Fruit fly (Drosophila melanogaster) whole organism, embryonic: ENCODE measurements around the gene Gr98c.

ENCODE experiments used
- Aef1 ChIP-seq: fragments of 200-800 bp; sonication (Bioruptor generic); IDR thresholded peaks from 3 replicates; pipeline ENCODE4 v1.3.6; 2022; ENCODE audit warnings: missing biosample characterization, missing genetic modification characterization
- Atf3 ChIP-seq: fragments of 200-800 bp; sonication (Bioruptor generic); optimal IDR thresholded peaks from 3 replicates; lab custom pipeline; 2016; ENCODE audit warnings: missing biosample characterization, missing genetic modification characterization
- CG1024 ChIP-seq: fragments of 200-800 bp; sonication (Bioruptor generic); IDR thresholded peaks from 2 replicates; pipeline ENCODE4 v1.3.6; 2022; ENCODE audit warnings: missing biosample characterization, missing genetic modification characterization
- CG14441 ChIP-seq: fragments of 200-800 bp; sonication (Bioruptor generic); IDR thresholded peaks from 2 replicates; pipeline ENCODE4 v1.3.6; 2022; ENCODE audit warnings: missing biosample characterization, missing genetic modification characterization
- CG15601 ChIP-seq: fragments of 200-800 bp; sonication (Bioruptor generic); optimal IDR thresholded peaks from 3 replicates; lab custom pipeline; 2019; ENCODE audit warnings: missing biosample characterization, mild to moderate bottlenecking, missing genetic modification characterization, moderate library complexity
- CG1647 ChIP-seq: fragments of 200-800 bp; sonication (Bioruptor generic); optimal IDR thresholded peaks from 3 replicates; lab custom pipeline; 2016; ENCODE audit warnings: missing biosample characterization, missing genetic modification characterization
- CG16779 ChIP-seq: fragments of 200-800 bp; sonication (Bioruptor generic); IDR thresholded peaks from 2 replicates; pipeline ENCODE4 v1.3.6; 2022; ENCODE audit warnings: missing biosample characterization, missing genetic modification characterization
- CG2120 ChIP-seq: fragments of 200-800 bp; sonication (Bioruptor generic); optimal IDR thresholded peaks from 3 replicates; lab custom pipeline; 2016; ENCODE audit warnings: missing biosample characterization, missing genetic modification characterization
- CG32767 ChIP-seq: fragments of 200-800 bp; sonication (Bioruptor generic); IDR thresholded peaks from 2 replicates; pipeline ENCODE4 v1.3.6; 2022; ENCODE audit warnings: missing biosample characterization, missing genetic modification characterization
- CG4730 ChIP-seq: fragments of 200-800 bp; sonication (Bioruptor generic); IDR thresholded peaks from 2 replicates; pipeline ENCODE4 v1.3.6; 2022; ENCODE audit warnings: missing biosample characterization, missing genetic modification characterization
- CG6689 ChIP-seq: fragments of 200-800 bp; sonication (Bioruptor generic); IDR thresholded peaks from 2 replicates; pipeline ENCODE4 v1.3.6; 2022; ENCODE audit warnings: missing biosample characterization, missing genetic modification characterization
- CG8478 ChIP-seq: fragments of >200 bp; optimal IDR thresholded peaks from 2 replicates; lab custom pipeline; 2018
- E2f1 ChIP-seq: fragments of 200-800 bp; sonication (Bioruptor generic); IDR thresholded peaks from 2 replicates; pipeline ENCODE4 v1.3.6; 2022; ENCODE audit warnings: missing biosample characterization, missing genetic modification characterization
- Ets65A ChIP-seq: fragments of 200-800 bp; sonication (Bioruptor generic); peaks from one replicate; lab custom pipeline; 2016; ENCODE audit warnings: missing biosample characterization, missing genetic modification characterization
- Fer1 ChIP-seq: fragments of 200-800 bp; sonication (Bioruptor generic); optimal IDR thresholded peaks from 2 replicates; lab custom pipeline; 2017; ENCODE audit warnings: missing biosample characterization, mild to moderate bottlenecking, missing genetic modification characterization
- HmgZ ChIP-seq: fragments of 200-800 bp; sonication (Bioruptor generic); optimal IDR thresholded peaks from 2 replicates; lab custom pipeline; 2018; ENCODE audit warnings: missing biosample characterization, mild to moderate bottlenecking, missing genetic modification characterization
- Hr39 ChIP-seq: fragments of >200 bp; optimal IDR thresholded peaks from 2 replicates; lab custom pipeline; 2017
- Med ChIP-seq: fragments of 200-800 bp; sonication (Bioruptor generic); peaks from one replicate; lab custom pipeline; 2016; ENCODE audit warnings: missing biosample characterization, missing genetic modification characterization, mild to moderate bottlenecking, inconsistent platforms, moderate library complexity
- Meics ChIP-seq: fragments of 200-800 bp; sonication (Bioruptor generic); optimal IDR thresholded peaks from 2 replicates; lab custom pipeline; 2017; ENCODE audit warnings: missing biosample characterization, mild to moderate bottlenecking, missing genetic modification characterization
- NK7.1 ChIP-seq: fragments of 200-800 bp; sonication (Bioruptor generic); optimal IDR thresholded peaks from 3 replicates; lab custom pipeline; 2016; ENCODE audit warnings: missing biosample characterization, missing genetic modification characterization
- Nf-YB ChIP-seq: fragments of 200-800 bp; sonication (Bioruptor generic); optimal IDR thresholded peaks from 3 replicates; lab custom pipeline; 2019; ENCODE audit warnings: missing biosample characterization, mild to moderate bottlenecking, missing genetic modification characterization, moderate library complexity
- Oaz ChIP-seq: fragments of 200-800 bp; sonication (Bioruptor generic); IDR thresholded peaks from 2 replicates; pipeline ENCODE4 v1.3.6; 2022; ENCODE audit warnings: missing biosample characterization, missing genetic modification characterization
- PHDP ChIP-seq: fragments of 200-800 bp; sonication (Bioruptor generic); optimal IDR thresholded peaks from 3 replicates; lab custom pipeline; 2018; ENCODE audit warnings: missing biosample characterization, mild to moderate bottlenecking, missing genetic modification characterization, moderate library complexity
- Poxn ChIP-seq: fragments of 200-800 bp; sonication (Bioruptor generic); IDR thresholded peaks from 2 replicates; pipeline ENCODE4 v1.3.6; 2022; ENCODE audit warnings: missing biosample characterization, missing genetic modification characterization
- amos ChIP-seq: fragments of 200-800 bp; sonication (Bioruptor generic); IDR thresholded peaks from 2 replicates; pipeline ENCODE4 v1.3.6; 2022; ENCODE audit warnings: missing biosample characterization, missing genetic modification characterization; ENCODE audit not compliant: partially characterized antibody
- az2 ChIP-seq: fragments of 200-800 bp; sonication (Bioruptor generic); optimal IDR thresholded peaks from 3 replicates; lab custom pipeline; 2016; ENCODE audit warnings: missing biosample characterization, missing genetic modification characterization
- bbx ChIP-seq: fragments of 200-800 bp; sonication (Bioruptor generic); IDR thresholded peaks from 2 replicates; pipeline ENCODE4 v1.3.6; 2022; ENCODE audit warnings: missing biosample characterization, missing genetic modification characterization; ENCODE audit not compliant: partially characterized antibody
- bcd ChIP-seq: fragments of 200-800 bp; sonication (Bioruptor generic); optimal IDR thresholded peaks from 2 replicates; lab custom pipeline; 2017; ENCODE audit warnings: missing biosample characterization, mild to moderate bottlenecking, missing genetic modification characterization
- ci ChIP-seq: fragments of 200-800 bp; sonication (Bioruptor generic); IDR thresholded peaks from 3 replicates; pipeline ENCODE4 v1.3.6; 2022; ENCODE audit warnings: missing biosample characterization, missing genetic modification characterization
- corto ChIP-seq: fragments of 200-800 bp; sonication (Bioruptor generic); optimal IDR thresholded peaks from 2 replicates; lab custom pipeline; 2016; ENCODE audit warnings: missing biosample characterization, mild to moderate bottlenecking, missing genetic modification characterization, moderate library complexity
- croc ChIP-seq: fragments of 200-800 bp; sonication (Bioruptor generic); conservative IDR thresholded peaks from 3 replicates; pipeline ENCODE4 v1.3.6; 2022; ENCODE audit warnings: missing biosample characterization, missing genetic modification characterization
- danr ChIP-seq: fragments of 200-800 bp; sonication (Bioruptor generic); IDR thresholded peaks from 2 replicates; pipeline ENCODE4 v1.3.6; 2022; ENCODE audit warnings: missing biosample characterization, missing genetic modification characterization
- dati ChIP-seq: fragments of 200-800 bp; sonication (Bioruptor generic); IDR thresholded peaks from 2 replicates; pipeline ENCODE4 v1.3.6; 2022; ENCODE audit warnings: missing biosample characterization, missing genetic modification characterization
- dmrt11E ChIP-seq: fragments of 200-800 bp; sonication (Bioruptor generic); optimal IDR thresholded peaks from 3 replicates; lab custom pipeline; 2018; ENCODE audit warnings: missing biosample characterization, mild to moderate bottlenecking, missing genetic modification characterization, moderate library complexity
- dysf ChIP-seq: fragments of 200-800 bp; sonication (Bioruptor generic); IDR thresholded peaks from 3 replicates; pipeline ENCODE4 v1.3.6; 2022; ENCODE audit warnings: missing biosample characterization, missing genetic modification characterization
- ems ChIP-seq: fragments of 200-800 bp; sonication (Bioruptor generic); optimal IDR thresholded peaks from 3 replicates; lab custom pipeline; 2016; ENCODE audit warnings: missing biosample characterization, missing genetic modification characterization
- fd96Cb ChIP-seq: fragments of 200-800 bp; sonication (Bioruptor generic); optimal IDR thresholded peaks from 2 replicates; lab custom pipeline; 2018; ENCODE audit warnings: missing biosample characterization, mild to moderate bottlenecking, missing genetic modification characterization, moderate library complexity
- insv ChIP-seq, 2 experiments: fragments of 200-800 bp; sonication (Bioruptor generic); optimal IDR thresholded peaks; 3 replicates each; lab custom pipeline; 2016 to 2018; ENCODE audit warnings: missing biosample characterization in 2 of 2, missing genetic modification characterization in 2 of 2
- lov ChIP-seq, 2 experiments: fragments of 200-800 bp in 1 of 2; fragments of >200 bp in 1 of 2; sonication (Bioruptor generic) in 1 of 2; IDR thresholded peaks in 1 of 2; optimal IDR thresholded peaks in 1 of 2; 2 replicates in 1 of 2; 3 replicates in 1 of 2; pipeline versions ENCODE4 v1.3.6 to Lab custom; 2017 to 2022; ENCODE audit warnings: missing biosample characterization in 1 of 2, missing genetic modification characterization in 1 of 2
- pb ChIP-seq: fragments of 200-800 bp; sonication (Bioruptor generic); optimal IDR thresholded peaks from 3 replicates; lab custom pipeline; 2016; ENCODE audit warnings: missing biosample characterization, missing genetic modification characterization
- peb ChIP-seq: fragments of 200-800 bp; sonication (Bioruptor generic); IDR thresholded peaks from 2 replicates; pipeline ENCODE4 v1.3.6; 2022; ENCODE audit warnings: missing biosample characterization, missing genetic modification characterization
- pnt ChIP-seq: fragments of 200-800 bp; sonication (Bioruptor generic); optimal IDR thresholded peaks from 3 replicates; lab custom pipeline; 2016; ENCODE audit warnings: missing biosample characterization, missing genetic modification characterization
- row ChIP-seq: fragments of 200-800 bp; sonication (Bioruptor generic); IDR thresholded peaks from 3 replicates; pipeline ENCODE4 v1.3.6; 2022; ENCODE audit warnings: missing biosample characterization, missing genetic modification characterization
- run ChIP-seq: fragments of 200-800 bp; sonication (Bioruptor generic); optimal IDR thresholded peaks from 3 replicates; lab custom pipeline; 2018; ENCODE audit warnings: missing biosample characterization, mild to moderate bottlenecking, missing genetic modification characterization
- slou ChIP-seq: fragments of 200-800 bp; sonication (Bioruptor generic); optimal IDR thresholded peaks from 3 replicates; lab custom pipeline; 2016; ENCODE audit warnings: missing biosample characterization, missing genetic modification characterization
- sr ChIP-seq: fragments of 200-800 bp; sonication (Bioruptor generic); IDR thresholded peaks from 3 replicates; pipeline ENCODE4 v1.3.6; 2022; ENCODE audit warnings: missing biosample characterization, missing genetic modification characterization
- trem ChIP-seq: fragments of 200-800 bp; optimal IDR thresholded peaks from 3 replicates; lab custom pipeline; 2019; ENCODE audit warnings: missing biosample characterization, mild to moderate bottlenecking, missing genetic modification characterization, moderate library complexity
- wdn ChIP-seq: fragments of 200-800 bp; sonication (Bioruptor generic); IDR thresholded peaks from 2 replicates; pipeline ENCODE4 v1.3.6; 2022; ENCODE audit warnings: missing biosample characterization, missing genetic modification characterization

Gene Gr98c

dm6 chr3R:27547378-27547949 is 3.2 kb downstream of the Gr98c start (continued):
- no peak for TF ChIP-seq lov (optimal IDR thresholded peaks at IDR 0.05; lab: Kevin White, UChicago)
- no peak for TF ChIP-seq lov (GFP tag; IDR thresholded peaks at IDR 0.05; lab: Robert Waterston, UW)
- TF ChIP-seq Meics (GFP tag; lab: Kevin White, UChicago) = no peak
- no peak for TF ChIP-seq sr (GFP tag; lab: Robert Waterston, UW)
- TF ChIP-seq Fer1 (GFP tag; lab: Kevin White, UChicago) = no peak
- no peak for TF ChIP-seq dysf (GFP tag; lab: Robert Waterston, UW)
- 0 out of 2 replicates have a peak, but pooled peaks have one; percentile 15 for TF ChIP-seq CG14441
- peak; percentile 69 for TF ChIP-seq amos (GFP tag; lab: Robert Waterston, UW)
- no peak for TF ChIP-seq HmgZ (tag; lab: Kevin White, UChicago)
- TF ChIP-seq pb (GFP tag; lab: Kevin White, UChicago) = no peak
- TF ChIP-seq CG32767 (GFP tag; lab: Robert Waterston, UW) = no peak
- no peak for TF ChIP-seq Hr39 (lab: Kevin White, UChicago)
- no peak for TF ChIP-seq NK7.1 (GFP tag; lab: Kevin White, UChicago)
- no peak for TF ChIP-seq dmrt11E

dm6 chr3R:27552710-27553109 is 8.5 kb downstream of the Gr98c start:
- TF ChIP-seq E2f1 (GFP tag; lab: Robert Waterston, UW) (no peak), Nf-YB (GFP tag; lab: Kevin White, UChicago) (no peak), CG8478 (peak; percentile 70), slou (no peak), CG4730 (no peak), Poxn (GFP tag; lab: Robert Waterston, UW) (no peak), Ets65A (GFP tag; lab: Kevin White, UChicago) (peak; percentile 75), CG16779 (GFP tag; lab: Robert Waterston, UW) (no peak), run (tag; lab: Kevin White, UChicago) (no peak), ems (no peak)
- TF ChIP-seq, all 482 proteins: peak for 2

- TF ChIP-seq insv (GFP tag; optimal IDR thresholded peaks at IDR 0.05; lab: Kevin White, UChicago) (no peak), Aef1 (GFP tag; lab: Robert Waterston, UW) (no peak), dati (GFP tag; lab: Robert Waterston, UW) (no peak), wdn (GFP tag; lab: Robert Waterston, UW) (no peak), CG15601 (tag; lab: Kevin White, UChicago) (no peak), sr (GFP tag; lab: Robert Waterston, UW) (no peak), danr (GFP tag; lab: Robert Waterston, UW) (no peak), CG6689 (GFP tag; lab: Robert Waterston, UW) (no peak), CG2120 (GFP tag; lab: Kevin White, UChicago) (no peak), trem (tag; lab: Kevin White, UChicago) (no peak), pnt (GFP tag; lab: Kevin White, UChicago) (no peak)
Measured at dm6 chr3R:27553379-27553778, 9.1 kb downstream of the Gr98c start.

- 0 out of 3 replicates have a peak, but pooled peaks have one; percentile 32 for TF ChIP-seq Aef1 (GFP tag; lab: Robert Waterston, UW)
- TF ChIP-seq CG1024 = 0 out of 2 replicates have a peak, but pooled peaks have one; percentile 26
- no peak for TF ChIP-seq Atf3
- TF ChIP-seq bbx (GFP tag; lab: Robert Waterston, UW) = no peak
- no peak for TF ChIP-seq CG1647
- peak; percentile 84 for TF ChIP-seq Med (GFP tag; lab: Kevin White, UChicago)
- no peak for TF ChIP-seq peb (GFP tag; lab: Robert Waterston, UW)
- peak; percentile 66 for TF ChIP-seq row (GFP tag; lab: Robert Waterston, UW)
- TF ChIP-seq bcd = peak; percentile 15
- 0 out of 3 replicates have a peak, but pooled peaks have one; percentile 18 for TF ChIP-seq croc (GFP tag; lab: Robert Waterston, UW)
- peak; percentile 3 for TF ChIP-seq corto (GFP tag; lab: Kevin White, UChicago)
- no peak for TF ChIP-seq PHDP (tag; lab: Kevin White, UChicago)
- TF ChIP-seq fd96Cb (tag; lab: Kevin White, UChicago) = peak; percentile 48
- TF ChIP-seq CG2120 (GFP tag; lab: Kevin White, UChicago) = no peak
- peak; percentile 82 for TF ChIP-seq ci
- TF ChIP-seq Oaz (GFP tag; lab: Robert Waterston, UW) = no peak
- peak; percentile 38 for TF ChIP-seq az2 (GFP tag; lab: Kevin White, UChicago)
Measured at dm6 chr3R:27553921-27554320, 9.7 kb downstream of the Gr98c start.
